Worm (Caenorhabditis elegans) whole organism, dauer: ENCODE data around the gene F45E6.1.

Experiments used
- unc-62 ChIP-seq: sonication (generic microtip); optimal IDR thresholded peaks from 2 replicates; lab custom pipeline; 2017; ENCODE audit warnings: missing biosample characterization, missing genetic modification reagents, missing genetic modification characterization

The F45E6.1 gene

DNA sequence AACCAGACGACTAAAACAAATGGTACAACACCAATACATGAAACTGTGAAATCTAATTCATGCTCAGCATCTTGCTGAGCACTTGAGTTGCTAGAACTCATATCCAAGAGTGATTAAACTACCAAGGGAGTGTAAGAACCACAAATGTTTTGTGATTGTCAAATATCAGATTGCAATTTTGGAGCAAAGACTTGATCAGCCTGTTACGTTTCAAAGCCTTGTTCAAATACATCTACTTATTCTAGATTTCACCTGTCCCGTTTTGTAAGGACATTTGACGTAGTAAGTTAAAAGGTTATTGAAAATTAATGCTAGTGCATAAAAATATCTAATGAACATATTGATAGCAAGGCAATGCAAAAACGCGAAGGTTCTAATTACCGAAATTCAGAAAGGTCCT lies at the start of gene F45E6.1:
Gene F45E6.1 (minus strand): TSS at position 101 of the 400 bp plus-strand sequence.
- no peak for TF ChIP-seq unc-62

DNA sequence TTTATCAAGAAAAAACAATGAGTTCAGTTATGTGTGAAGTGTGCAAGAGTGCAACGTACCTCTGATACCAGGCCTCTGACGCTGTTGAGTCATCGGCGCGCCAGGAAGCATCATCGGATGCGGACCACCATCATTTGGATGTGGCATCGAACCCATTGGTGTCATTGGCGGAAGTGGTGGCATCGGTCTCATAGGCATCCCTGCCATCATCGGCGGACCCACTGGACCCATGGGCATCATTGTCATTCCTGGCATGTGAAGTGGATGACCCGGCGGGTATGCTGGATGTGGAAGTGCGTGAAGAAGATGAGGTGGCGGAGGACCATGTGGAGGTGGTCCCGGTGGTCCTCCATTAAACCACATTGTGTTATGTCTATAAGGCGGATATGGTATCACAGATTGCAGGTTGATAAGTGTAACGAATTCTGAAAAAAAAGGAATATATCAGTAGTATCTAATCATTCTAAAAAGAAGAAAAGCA lies 48.2 kb upstream of the F45E6.1 start, which contains the start of gene scd-1:
Gene scd-1 (minus strand): TSS at position 431 of the 481 bp plus-strand sequence.
- TF ChIP-seq unc-62, result no peak

DNA sequence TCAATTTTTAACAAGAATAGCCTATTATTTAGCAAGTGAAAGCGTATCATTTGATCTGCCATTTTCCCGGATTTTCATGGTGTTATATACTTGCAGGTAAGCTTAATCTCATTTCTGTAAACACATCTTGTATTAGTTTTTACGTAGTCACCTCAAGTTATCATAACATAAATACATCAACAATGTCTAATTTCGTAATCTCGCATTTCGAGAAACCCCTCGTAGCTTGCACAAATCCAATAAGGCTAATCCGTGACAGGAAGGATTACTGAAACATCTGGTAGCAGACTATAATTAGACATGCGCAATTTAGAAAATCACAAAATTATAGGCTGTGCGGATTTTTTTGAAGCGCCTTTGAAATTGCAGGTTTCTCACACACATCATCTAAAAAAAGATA lies 47.3 kb upstream of the F45E6.1 start:
- no peak for TF ChIP-seq unc-62

DNA sequence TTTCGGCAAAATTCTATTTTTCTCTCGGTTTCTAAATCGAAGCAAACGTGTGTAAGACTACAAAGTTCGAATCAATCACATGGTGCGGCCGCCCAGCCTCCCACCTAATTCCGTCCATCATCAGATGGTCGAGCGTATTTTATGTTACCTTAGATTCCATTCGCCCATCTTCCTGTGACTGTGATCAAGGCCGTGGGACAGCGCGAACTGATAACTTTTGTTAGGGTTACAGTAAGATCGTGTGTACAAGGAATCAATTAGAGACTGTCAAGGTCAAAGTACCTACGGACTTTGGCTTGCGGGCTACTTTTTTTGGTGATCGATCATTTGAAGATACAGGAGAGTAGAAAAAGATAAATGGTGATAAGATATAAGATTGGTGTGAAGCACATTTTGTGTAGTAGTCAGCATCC lies 45.8 kb upstream of the F45E6.1 start:
- TF ChIP-seq unc-62, result no peak

DNA sequence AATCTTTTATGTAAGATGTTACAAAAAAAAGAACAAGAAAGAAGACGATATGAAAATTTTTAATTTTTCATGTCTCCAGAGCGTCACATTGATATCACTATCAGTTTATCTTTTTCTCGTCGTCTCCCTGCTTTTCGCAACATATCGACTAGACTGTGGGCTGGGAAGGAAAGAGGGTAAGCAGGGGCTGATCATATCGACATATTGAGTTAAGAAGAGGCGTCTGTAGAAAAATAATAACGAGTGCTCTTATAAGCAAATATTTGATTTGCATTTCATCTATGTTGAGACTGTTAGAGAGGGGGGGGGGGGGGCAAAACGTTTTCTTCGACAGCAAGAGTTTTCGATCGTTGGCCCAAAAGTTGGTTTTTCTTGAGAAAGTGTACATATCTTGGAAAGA lies 41.7 kb upstream of the F45E6.1 start:
- TF ChIP-seq unc-62, result no peak

DNA sequence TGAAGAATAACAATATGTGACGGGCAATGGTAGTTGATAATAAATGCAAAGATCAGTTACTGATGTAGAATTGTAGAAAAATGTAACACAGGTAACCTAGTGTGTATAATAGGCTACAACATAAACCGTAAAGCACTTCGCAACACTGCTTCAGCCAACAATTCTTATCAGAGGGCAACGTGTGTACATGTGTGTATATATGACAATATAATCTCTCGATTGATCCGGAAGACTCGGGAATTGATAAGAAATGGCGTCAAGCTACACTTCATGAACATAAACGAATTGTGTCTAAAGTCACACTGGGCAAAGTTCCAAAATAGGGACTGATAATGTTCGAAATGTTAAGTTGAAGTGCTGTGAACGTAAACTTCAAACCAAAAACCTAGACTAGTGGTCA lies 41.2 kb upstream of the F45E6.1 start:
- TF ChIP-seq unc-62, result no peak

DNA sequence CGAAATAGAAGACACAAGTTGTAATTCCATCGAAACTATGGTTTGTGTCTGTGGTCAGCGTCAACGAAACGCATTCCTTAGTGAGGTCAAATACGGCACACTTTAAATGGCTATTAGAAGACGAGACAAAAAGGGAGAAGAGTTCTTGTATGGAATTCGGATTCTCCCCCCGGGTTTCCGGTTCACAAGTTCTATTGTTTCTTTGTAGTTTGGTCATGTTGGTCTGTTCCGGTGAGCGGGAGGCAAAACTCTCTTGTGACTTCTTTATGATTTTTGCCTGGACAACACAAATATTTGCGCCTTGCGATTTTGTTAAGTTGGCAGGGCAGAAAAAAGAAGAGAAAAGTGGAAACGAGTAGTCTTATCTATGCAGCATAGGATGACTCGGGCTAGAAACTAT lies 40.6 kb upstream of the F45E6.1 start:
- TF ChIP-seq unc-62, result no peak

DNA sequence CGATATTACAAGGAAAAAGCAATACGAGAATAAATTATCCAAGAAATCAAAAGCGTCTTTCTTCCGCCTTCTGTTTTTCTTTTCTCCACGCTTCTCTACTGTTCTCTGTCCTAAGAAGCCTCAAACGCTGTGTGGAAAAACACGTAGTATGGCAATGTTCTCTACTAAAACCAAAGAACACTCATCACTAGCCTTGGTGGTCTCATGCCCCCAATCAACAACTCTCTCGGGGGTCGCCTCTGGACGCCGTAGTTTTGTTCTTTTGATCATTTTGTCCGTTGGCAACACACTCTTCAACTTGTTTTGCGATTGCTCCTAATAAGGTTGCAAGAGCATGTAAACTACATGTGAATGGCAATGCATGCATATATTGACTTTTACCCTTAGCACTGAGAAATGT lies 40.1 kb upstream of the F45E6.1 start:
- no peak for TF ChIP-seq unc-62

DNA sequence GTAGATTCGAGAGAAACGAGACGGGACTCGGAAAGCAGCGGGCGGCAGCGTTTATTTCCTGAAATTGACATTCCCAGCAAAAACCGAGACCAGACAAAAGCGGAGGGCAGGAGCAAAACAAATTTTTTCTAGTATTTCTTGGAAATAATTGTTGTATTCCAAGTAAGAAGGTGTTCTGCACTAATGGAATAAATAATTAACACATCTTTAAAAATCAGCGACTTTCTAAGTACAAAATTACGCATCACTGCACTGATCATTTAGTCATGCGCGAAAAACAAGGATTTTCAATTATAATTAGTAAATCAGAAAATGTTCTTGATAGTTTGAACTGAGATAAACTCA lies 39.2 kb upstream of the F45E6.1 start:
- no peak for TF ChIP-seq unc-62

DNA sequence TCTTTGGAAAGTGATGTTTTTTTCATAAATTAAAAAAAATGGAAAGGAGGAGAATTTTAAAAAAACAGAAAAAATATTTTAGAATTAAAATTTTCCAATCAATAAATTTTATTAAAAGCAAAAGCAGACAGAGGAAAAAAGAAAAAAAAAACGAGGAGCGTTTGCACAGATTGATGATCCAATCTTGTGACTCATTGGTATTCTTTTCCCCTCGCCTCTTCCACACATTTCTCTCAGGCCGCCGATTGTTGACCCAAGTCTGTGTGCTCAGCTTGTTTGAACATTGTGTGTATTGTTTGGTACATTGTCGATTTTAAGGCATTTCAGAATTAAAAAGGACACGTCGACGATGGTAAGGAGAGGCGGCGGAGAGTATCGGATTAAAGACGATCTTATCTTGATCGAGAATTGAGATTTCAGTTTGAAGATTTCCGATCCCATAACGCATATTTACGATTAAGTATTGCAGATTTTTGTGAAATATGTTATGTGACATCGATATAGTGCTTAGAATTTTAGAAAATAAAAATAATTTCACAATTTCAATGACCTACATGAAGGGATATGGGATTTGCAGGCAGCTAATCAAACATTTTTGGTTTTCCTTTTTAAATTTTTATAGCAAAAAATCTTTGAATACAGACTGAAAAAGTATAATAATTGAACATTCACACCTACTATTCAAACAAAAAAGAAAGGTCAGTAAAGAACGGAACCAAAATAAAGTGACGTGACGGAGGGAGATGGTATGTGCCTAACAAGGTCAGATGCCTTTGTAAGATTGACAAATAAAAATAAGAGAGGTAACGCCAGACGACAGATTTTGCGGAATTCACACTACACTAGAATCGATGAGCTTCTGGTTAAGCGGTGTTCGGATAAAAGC lies 38.6 kb upstream of the F45E6.1 start:
- TF ChIP-seq unc-62, result no peak

DNA sequence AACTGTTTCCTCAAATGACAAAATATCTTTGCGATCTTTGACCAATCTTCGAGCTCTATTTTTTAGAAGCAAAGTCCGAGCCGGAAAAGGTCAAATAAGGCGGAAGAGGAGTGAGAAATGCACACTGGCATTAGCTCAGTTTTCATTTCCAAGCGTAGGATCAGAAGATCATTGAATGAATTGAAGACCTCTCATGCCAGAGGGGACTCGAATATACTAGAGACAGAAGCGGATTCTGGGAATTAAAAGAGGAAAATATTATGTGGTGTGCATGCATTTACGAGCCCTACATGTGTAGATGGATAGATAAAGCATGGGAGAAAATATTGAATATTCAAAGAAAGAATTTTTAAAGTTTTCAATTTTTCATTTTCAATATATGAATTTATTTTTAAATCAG lies 36.2 kb upstream of the F45E6.1 start:
- TF ChIP-seq unc-62, result no peak

DNA sequence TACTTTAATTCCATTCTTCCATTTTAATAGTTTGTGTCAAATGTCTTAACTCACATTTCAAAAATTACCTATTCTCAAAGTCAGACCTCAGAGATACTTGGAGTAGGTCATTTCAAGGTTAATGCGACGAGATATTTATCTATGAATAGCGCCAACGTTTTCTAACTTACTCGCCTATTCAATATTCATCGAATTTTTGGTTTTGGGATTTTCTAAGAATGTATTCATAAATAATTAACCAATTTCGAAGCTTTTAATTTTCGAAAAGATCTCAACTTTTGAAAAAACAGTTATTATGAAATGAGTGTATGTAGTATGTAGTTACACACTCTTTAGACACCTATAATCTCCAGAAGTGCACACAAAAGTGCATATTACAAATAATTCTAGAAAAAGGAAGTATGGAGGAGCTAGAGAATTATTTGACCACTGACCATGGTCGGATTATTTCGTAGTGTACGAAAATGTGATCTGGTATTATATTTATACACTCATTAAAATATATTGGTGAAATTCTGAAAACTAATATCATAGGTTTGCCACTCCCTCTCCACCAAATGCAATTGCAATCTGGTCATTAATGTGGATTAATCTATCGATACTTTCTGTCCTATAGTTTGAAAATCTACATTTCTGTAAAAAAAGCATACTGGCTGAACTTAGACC lies 35.4 kb upstream of the F45E6.1 start:
- no peak for TF ChIP-seq unc-62

DNA sequence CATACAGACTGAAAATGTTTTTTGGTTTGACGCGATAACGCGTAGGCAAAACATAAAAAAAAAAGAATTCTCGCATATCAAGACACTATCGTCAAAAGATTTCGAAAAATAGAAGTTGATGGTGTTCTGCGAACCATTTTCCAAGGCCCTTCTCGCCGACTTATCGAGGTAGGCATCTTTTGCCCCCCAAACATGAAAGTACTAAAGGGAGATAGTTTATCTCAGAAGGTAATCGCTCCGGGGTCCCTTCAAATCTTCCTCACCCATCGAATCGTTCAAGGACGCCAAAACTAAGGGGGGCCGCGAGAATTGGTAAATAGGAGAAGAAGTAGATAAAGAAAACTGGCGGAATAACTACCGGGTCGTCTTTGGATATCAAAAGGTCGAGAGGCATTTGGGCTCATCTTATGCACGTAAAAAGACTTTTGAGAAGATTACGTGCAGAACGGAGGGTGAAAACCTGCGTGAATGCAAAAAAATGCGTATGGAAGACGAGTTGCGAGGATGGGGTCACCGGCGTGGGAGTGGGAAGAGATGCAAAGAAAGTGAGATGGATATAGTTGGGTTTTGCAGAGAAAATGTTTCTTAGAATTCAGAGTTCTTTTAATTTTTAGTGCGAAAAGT lies 34.3 kb upstream of the F45E6.1 start:
- no peak for TF ChIP-seq unc-62

DNA sequence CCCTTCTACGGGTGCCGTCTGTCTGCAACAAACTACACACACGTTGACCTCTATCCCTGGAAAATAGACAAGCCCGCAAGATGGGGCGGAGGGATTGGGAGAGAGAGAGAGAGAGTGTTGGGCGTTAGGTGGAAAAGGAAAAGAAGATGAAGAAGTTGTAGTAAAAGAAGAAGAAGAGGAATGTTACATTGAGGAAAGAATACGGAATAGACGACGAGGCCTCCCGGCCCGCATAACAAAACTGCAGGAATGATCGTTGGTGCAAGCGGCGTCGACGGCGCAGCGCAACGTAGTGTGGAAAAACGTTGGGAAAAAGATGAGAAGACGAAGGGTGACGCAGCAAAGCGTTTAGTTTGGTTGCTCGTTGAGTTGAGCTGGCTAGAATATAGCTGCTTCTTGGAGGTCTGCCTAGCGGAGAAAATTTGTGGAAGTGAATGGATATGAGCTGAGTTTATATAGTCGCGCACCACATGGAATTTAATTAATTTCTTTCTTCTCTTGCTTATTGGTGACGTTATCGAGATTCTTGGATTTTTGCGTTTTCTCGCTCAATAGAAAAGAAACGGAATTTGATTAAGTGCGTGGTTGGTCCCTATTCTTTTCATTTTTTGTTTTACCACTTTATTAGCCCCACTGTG lies 33.0 kb upstream of the F45E6.1 start:
- no peak for TF ChIP-seq unc-62

DNA sequence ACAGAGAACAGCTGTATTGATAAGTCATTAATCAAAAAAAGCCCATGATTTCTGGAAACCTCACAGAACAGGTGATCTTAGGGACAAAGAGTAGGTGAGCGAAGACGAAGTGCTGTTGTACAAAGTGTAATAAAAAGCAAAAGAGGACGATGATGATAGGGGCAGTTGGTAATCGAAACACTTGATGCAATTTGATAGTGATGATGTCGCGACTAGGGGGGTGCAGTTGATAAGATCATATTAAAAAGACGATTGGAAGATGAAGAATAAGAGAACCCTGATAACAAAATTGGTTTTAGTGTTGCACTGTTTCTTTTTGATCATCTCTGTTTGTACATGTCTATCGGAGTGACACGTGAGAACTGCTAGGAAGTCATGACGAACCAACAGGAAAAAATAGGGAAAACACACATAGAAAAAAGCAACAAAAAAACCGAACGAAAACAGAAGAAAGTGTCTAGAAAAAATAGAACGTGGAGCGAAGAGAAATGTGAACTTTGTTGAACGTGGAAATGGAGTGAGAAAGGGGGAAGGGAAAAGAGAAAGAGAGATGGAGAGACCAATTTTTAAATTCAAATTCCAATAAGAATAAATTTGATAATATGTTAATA lies 32.2 kb upstream of the F45E6.1 start:
- TF ChIP-seq unc-62, result no peak

DNA sequence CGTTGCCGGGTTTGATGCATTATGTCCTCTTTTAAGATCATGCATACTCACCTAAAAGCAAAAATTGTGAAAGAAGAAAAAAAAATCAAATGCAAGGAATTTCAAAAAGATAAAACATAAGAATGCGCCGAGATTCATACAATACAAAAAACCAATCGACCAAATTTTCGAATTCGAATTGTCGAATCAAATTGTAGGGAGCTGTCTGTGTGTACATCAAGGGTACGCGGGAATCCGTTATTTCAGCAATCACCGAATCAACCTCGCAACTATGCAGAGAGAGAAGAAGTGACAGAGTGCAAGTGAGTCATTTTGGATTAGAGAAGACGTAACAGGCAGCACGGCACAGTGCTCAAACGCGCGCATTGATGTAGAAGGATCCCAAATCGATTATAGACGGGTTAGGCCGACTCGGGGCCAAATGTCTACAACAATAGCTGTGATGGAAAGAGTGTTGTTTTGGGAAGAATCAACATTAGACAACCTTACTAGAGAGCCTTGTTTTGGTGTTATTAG lies 26.1 kb upstream of the F45E6.1 start, which contains the start of gene sdz-19:
Gene sdz-19 (minus strand): TSS at position 51 of the 516 bp plus-strand sequence.
- TF ChIP-seq unc-62, result no peak
